In genomic region chr3L:18786066-18786426, dm6 we compare ENCODE assay signal across 1 fruit fly cellular context.
TF ChIP-seq lines count a peak whose summit lies in the region.

No protein-coding gene starts in this region.

TF ChIP-seq in whole organism, embryonic, 481 proteins besides CTCF, POLR2A, EP300 and RAD21 (continued from another document):
- no peak for TF ChIP-seq disco-r (GFP tag; optimal IDR thresholded peaks at IDR 0.05; lab: Kevin White, UChicago)
- TF ChIP-seq slou (GFP tag; optimal IDR thresholded peaks at IDR 0.05; lab: Kevin White, UChicago), result no peak
- TF ChIP-seq amos (GFP tag; IDR thresholded peaks at IDR 0.05; lab: Robert Waterston, UW; ENCODE audit: partially characterized antibody), result no peak
- TF ChIP-seq Hr51 (GFP tag; optimal IDR thresholded peaks at IDR 0.05; lab: Kevin White, UChicago), result peak; percentile 9 to 67
- TF ChIP-seq CG12219 (GFP tag; optimal IDR thresholded peaks at IDR 0.05; lab: Kevin White, UChicago), result no peak
- TF ChIP-seq CG11398 (GFP tag; optimal IDR thresholded peaks at IDR 0.05; lab: Kevin White, UChicago), result no peak
- no peak for TF ChIP-seq Tbp (GFP tag; optimal IDR thresholded peaks at IDR 0.05; lab: Kevin White, UChicago)
- 0 out of 2 replicates have a peak, but pooled peaks have one; percentile 30 for TF ChIP-seq wdn (GFP tag; IDR thresholded peaks at IDR 0.05; lab: Robert Waterston, UW)
- TF ChIP-seq CG10147 (GFP tag; optimal IDR thresholded peaks at IDR 0.05; lab: Kevin White, UChicago), result no peak
- no peak for TF ChIP-seq CG9876 (GFP tag; optimal IDR thresholded peaks at IDR 0.05; lab: Kevin White, UChicago)
- no peak for TF ChIP-seq Rx (GFP tag; IDR thresholded peaks at IDR 0.05; lab: Robert Waterston, UW)
- TF ChIP-seq CG1603 (tag; optimal IDR thresholded peaks at IDR 0.05; lab: Kevin White, UChicago), result no peak
- TF ChIP-seq prd (optimal IDR thresholded peaks at IDR 0.05; lab: Kevin White, UChicago), result no peak
- TF ChIP-seq prd (GFP tag; IDR thresholded peaks at IDR 0.05; lab: Robert Waterston, UW), result peak; percentile 46; the same call in 1 of the 3 replicates
- no peak for TF ChIP-seq CHES-1-like (GFP tag; optimal IDR thresholded peaks at IDR 0.05; lab: Kevin White, UChicago)
- TF ChIP-seq Doc3 (GFP tag; IDR thresholded peaks at IDR 0.05; lab: Robert Waterston, UW; ENCODE audit: partially characterized antibody), result no peak
- peak; percentile 57 for TF ChIP-seq run (tag; optimal IDR thresholded peaks at IDR 0.05; lab: Kevin White, UChicago)
- TF ChIP-seq CG11456 (GFP tag; IDR thresholded peaks at IDR 0.05; lab: Robert Waterston, UW), result no peak
- no peak for TF ChIP-seq HLHmδ (GFP tag; optimal IDR thresholded peaks at IDR 0.05; lab: Kevin White, UChicago)
- TF ChIP-seq Chrac-16 (GFP tag; optimal IDR thresholded peaks at IDR 0.05; lab: Kevin White, UChicago), result no peak
- no peak for TF ChIP-seq CG7963 (GFP tag; IDR thresholded peaks at IDR 0.05; lab: Robert Waterston, UW; ENCODE audit: partially characterized antibody)
- TF ChIP-seq Spps (tag; optimal IDR thresholded peaks at IDR 0.05; lab: Kevin White, UChicago), result no peak
- TF ChIP-seq sna (GFP tag; IDR thresholded peaks at IDR 0.05; lab: Robert Waterston, UW; ENCODE audit: partially characterized antibody), result peak; percentile 35; the same call in 1 of the 2 replicates
- TF ChIP-seq CG8281 (tag; optimal IDR thresholded peaks at IDR 0.05; lab: Kevin White, UChicago), result no peak
- TF ChIP-seq BEAF-32 (GFP tag; optimal IDR thresholded peaks at IDR 0.05; lab: Kevin White, UChicago), result no peak
- peak; percentile 51 for TF ChIP-seq Med (GFP tag; lab: Kevin White, UChicago)
- peak; percentile 26; the same call in 1 of the 2 replicates for TF ChIP-seq seq (GFP tag; IDR thresholded peaks at IDR 0.05; lab: Robert Waterston, UW)
- no peak for TF ChIP-seq CG10959 (GFP tag; IDR thresholded peaks at IDR 0.05; lab: Robert Waterston, UW)
- TF ChIP-seq bigmax (GFP tag; optimal IDR thresholded peaks at IDR 0.05; lab: Kevin White, UChicago), result no peak
- TF ChIP-seq Elba2 (GFP tag; optimal IDR thresholded peaks at IDR 0.05; lab: Kevin White, UChicago), result no peak
- TF ChIP-seq CG11247 (GFP tag; IDR thresholded peaks at IDR 0.05; lab: Robert Waterston, UW), result 0 out of 2 replicates have a peak, but pooled peaks have one; percentile 39
- no peak for TF ChIP-seq CG34422 (GFP tag; IDR thresholded peaks at IDR 0.05; lab: Robert Waterston, UW)
- TF ChIP-seq luna (GFP tag; optimal IDR thresholded peaks at IDR 0.05; lab: Kevin White, UChicago), result no peak
- TF ChIP-seq ind (GFP tag; optimal IDR thresholded peaks at IDR 0.05; lab: Kevin White, UChicago), result peak; percentile 30
- no peak for TF ChIP-seq Abd-B (GFP tag; optimal IDR thresholded peaks at IDR 0.05; lab: Kevin White, UChicago)
- TF ChIP-seq CG17912 (GFP tag; optimal IDR thresholded peaks at IDR 0.05; lab: Kevin White, UChicago), result no peak
- TF ChIP-seq phol (tag; optimal IDR thresholded peaks at IDR 0.05; lab: Kevin White, UChicago), result peak; percentile 8
- peak in 1 of 2 experiments; percentile 13 for TF ChIP-seq Eip74EF (GFP tag; optimal IDR thresholded peaks at IDR 0.05; lab: Kevin White, UChicago)
- TF ChIP-seq az2 (GFP tag; optimal IDR thresholded peaks at IDR 0.05; lab: Kevin White, UChicago), result no peak
- peak; percentile 21; the same call in 1 of the 2 replicates for TF ChIP-seq CG9932 (GFP tag; IDR thresholded peaks at IDR 0.05; lab: Robert Waterston, UW)
- TF ChIP-seq Ssrp (tag; optimal IDR thresholded peaks at IDR 0.05; lab: Kevin White, UChicago), result no peak
- no peak for TF ChIP-seq CG32767 (GFP tag; IDR thresholded peaks at IDR 0.05; lab: Robert Waterston, UW)
- TF ChIP-seq crc (GFP tag; optimal IDR thresholded peaks at IDR 0.05; lab: Kevin White, UChicago), result no peak
- no peak; the same call in 1 of the 2 replicates for TF ChIP-seq ara (GFP tag; IDR thresholded peaks at IDR 0.05; lab: Robert Waterston, UW)
- TF ChIP-seq Ets65A (GFP tag; lab: Kevin White, UChicago), result peak; percentile 5
- TF ChIP-seq CG2712 (tag; optimal IDR thresholded peaks at IDR 0.05; lab: Kevin White, UChicago), result peak; percentile 24
- no peak for TF ChIP-seq dimm (GFP tag; IDR thresholded peaks at IDR 0.05; lab: Robert Waterston, UW)
- 0 out of 2 replicates have a peak, but pooled peaks have one; percentile 12 for TF ChIP-seq ap (GFP tag; IDR thresholded peaks at IDR 0.05; lab: Robert Waterston, UW)
- no peak for TF ChIP-seq CG33213 (GFP tag; optimal IDR thresholded peaks at IDR 0.05; lab: Kevin White, UChicago)
- TF ChIP-seq CG7556 (GFP tag; optimal IDR thresholded peaks at IDR 0.05; lab: Kevin White, UChicago), result no peak
- TF ChIP-seq Hsf (GFP tag; optimal IDR thresholded peaks at IDR 0.05; lab: Kevin White, UChicago), result no peak
- TF ChIP-seq CG30403 (GFP tag; optimal IDR thresholded peaks at IDR 0.05; lab: Kevin White, UChicago), result peak; percentile 15
- no peak for TF ChIP-seq CG3065 (GFP tag; optimal IDR thresholded peaks at IDR 0.05; lab: Kevin White, UChicago)
- TF ChIP-seq CG2199 (GFP tag; IDR thresholded peaks at IDR 0.05; lab: Robert Waterston, UW), result no peak
- no peak for TF ChIP-seq grn (GFP tag; optimal IDR thresholded peaks at IDR 0.05; lab: Kevin White, UChicago)
- no peak for TF ChIP-seq pan (optimal IDR thresholded peaks at IDR 0.05; lab: Kevin White, UChicago)
- TF ChIP-seq pan (GFP tag; optimal IDR thresholded peaks at IDR 0.05 in 1 of 2, IDR thresholded peaks at IDR 0.05 in 1 of 2), result peak in 1 of 2 experiments; percentile 79
- TF ChIP-seq CG2129 (GFP tag; IDR thresholded peaks at IDR 0.05; lab: Robert Waterston, UW; ENCODE audit: partially characterized antibody), result no peak
- TF ChIP-seq CG12155 (GFP tag; optimal IDR thresholded peaks at IDR 0.05; lab: Kevin White, UChicago), result no peak
- TF ChIP-seq Side (GFP tag; optimal IDR thresholded peaks at IDR 0.05; lab: Kevin White, UChicago), result no peak
- 0 out of 3 replicates have a peak, but pooled peaks have one; percentile 34 for TF ChIP-seq C15 (GFP tag; IDR thresholded peaks at IDR 0.05; lab: Robert Waterston, UW)
- peak; percentile 12 for TF ChIP-seq nau (GFP tag; optimal IDR thresholded peaks at IDR 0.05; lab: Kevin White, UChicago)
- TF ChIP-seq caup (GFP tag; optimal IDR thresholded peaks at IDR 0.05; lab: Kevin White, UChicago; ENCODE audit: severe bottlenecking), result no peak
- no peak for TF ChIP-seq zen2 (GFP tag; IDR thresholded peaks at IDR 0.05; lab: Robert Waterston, UW; ENCODE audit: partially characterized antibody)
- TF ChIP-seq ttk (GFP tag; IDR thresholded peaks at IDR 0.05; lab: Robert Waterston, UW), result no peak
- 0 out of 2 replicates have a peak, but pooled peaks have one; percentile 26 for TF ChIP-seq CG4730 (GFP tag; IDR thresholded peaks at IDR 0.05; lab: Robert Waterston, UW)
- no peak for TF ChIP-seq so (GFP tag; IDR thresholded peaks at IDR 0.05; lab: Robert Waterston, UW)
- no peak for TF ChIP-seq Dref (GFP tag; IDR thresholded peaks at IDR 0.05; lab: Robert Waterston, UW)
- TF ChIP-seq CG17829 (tag; optimal IDR thresholded peaks at IDR 0.05; lab: Kevin White, UChicago), result peak; percentile 19
- no peak for TF ChIP-seq croc (GFP tag; conservative IDR thresholded peaks at IDR 0.05; lab: Robert Waterston, UW)
- TF ChIP-seq CG2202 (tag; optimal IDR thresholded peaks at IDR 0.05; lab: Kevin White, UChicago), result no peak
- TF ChIP-seq inv (GFP tag; IDR thresholded peaks at IDR 0.05; lab: Robert Waterston, UW; ENCODE audit: partially characterized antibody), result no peak
- no peak for TF ChIP-seq CG9797 (GFP tag; optimal IDR thresholded peaks at IDR 0.05; lab: Kevin White, UChicago)
- no peak for TF ChIP-seq CG6254 (GFP tag; optimal IDR thresholded peaks at IDR 0.05; lab: Kevin White, UChicago)
- no peak for TF ChIP-seq CG7786 (GFP tag; optimal IDR thresholded peaks at IDR 0.05; lab: Kevin White, UChicago)
- TF ChIP-seq CG16813 (GFP tag; IDR thresholded peaks at IDR 0.05; lab: Robert Waterston, UW; ENCODE audit: partially characterized antibody), result no peak
- no peak for TF ChIP-seq Nf-YB (GFP tag; optimal IDR thresholded peaks at IDR 0.05; lab: Kevin White, UChicago)
- TF ChIP-seq lab (GFP tag; optimal IDR thresholded peaks at IDR 0.05; lab: Kevin White, UChicago), result peak; percentile 63
- TF ChIP-seq eyg (GFP tag; optimal IDR thresholded peaks at IDR 0.05; lab: Kevin White, UChicago), result no peak
- peak; percentile 4 for TF ChIP-seq Camta (GFP tag; optimal IDR thresholded peaks at IDR 0.05; lab: Kevin White, UChicago)
- no peak for TF ChIP-seq CG10267 (tag; optimal IDR thresholded peaks at IDR 0.05; lab: Kevin White, UChicago)
- no peak for TF ChIP-seq ham (GFP tag; IDR thresholded peaks at IDR 0.05; lab: Robert Waterston, UW)
- TF ChIP-seq CG16779 (GFP tag; IDR thresholded peaks at IDR 0.05; lab: Robert Waterston, UW), result no peak
- no peak for TF ChIP-seq B-H2 (GFP tag; optimal IDR thresholded peaks at IDR 0.05; lab: Kevin White, UChicago)
- no peak for TF ChIP-seq lbe (GFP tag; optimal IDR thresholded peaks at IDR 0.05; lab: Kevin White, UChicago)
- TF ChIP-seq Dek (tag; optimal IDR thresholded peaks at IDR 0.05; lab: Kevin White, UChicago), result peak; percentile 14
- no peak for TF ChIP-seq HLH54F (GFP tag; optimal IDR thresholded peaks at IDR 0.05; lab: Kevin White, UChicago)
- no peak for TF ChIP-seq lola (GFP tag; optimal IDR thresholded peaks at IDR 0.05; lab: Kevin White, UChicago)
- TF ChIP-seq CG8089 (GFP tag; optimal IDR thresholded peaks at IDR 0.05; lab: Kevin White, UChicago), result no peak
- TF ChIP-seq CoRest (tag; optimal IDR thresholded peaks at IDR 0.05; lab: Kevin White, UChicago), result peak; percentile 2
- TF ChIP-seq Awh (GFP tag; IDR thresholded peaks at IDR 0.05; lab: Robert Waterston, UW), result peak; percentile 39; the same call in 1 of the 2 replicates
- no peak for TF ChIP-seq CG5180 (GFP tag; optimal IDR thresholded peaks at IDR 0.05; lab: Kevin White, UChicago)
- peak; percentile 42 for TF ChIP-seq Rfx (GFP tag; IDR thresholded peaks at IDR 0.05; lab: Robert Waterston, UW)
- no peak for TF ChIP-seq CG10543 (GFP tag; optimal IDR thresholded peaks at IDR 0.05; lab: Kevin White, UChicago)
- no peak for TF ChIP-seq CG3726 (GFP tag; IDR thresholded peaks at IDR 0.05; lab: Robert Waterston, UW)
- no peak for TF ChIP-seq CG4854 (GFP tag; optimal IDR thresholded peaks at IDR 0.05; lab: Kevin White, UChicago)
- no peak for TF ChIP-seq Bdp1 (GFP tag; optimal IDR thresholded peaks at IDR 0.05; lab: Kevin White, UChicago)
- TF ChIP-seq Atf-2 (GFP tag; optimal IDR thresholded peaks at IDR 0.05; lab: Kevin White, UChicago), result no peak
- TF ChIP-seq otp (GFP tag; IDR thresholded peaks at IDR 0.05; lab: Robert Waterston, UW), result no peak
- no peak for TF ChIP-seq stwl (tag; optimal IDR thresholded peaks at IDR 0.05; lab: Kevin White, UChicago)
- TF ChIP-seq peb (GFP tag; IDR thresholded peaks at IDR 0.05; lab: Robert Waterston, UW), result no peak
- TF ChIP-seq CG6689 (GFP tag; IDR thresholded peaks at IDR 0.05; lab: Robert Waterston, UW), result peak; percentile 68
- no peak for TF ChIP-seq tio (GFP tag; optimal IDR thresholded peaks at IDR 0.05; lab: Kevin White, UChicago)
- no peak for TF ChIP-seq CG11085 (GFP tag; IDR thresholded peaks at IDR 0.05; lab: Robert Waterston, UW)
- TF ChIP-seq sima (GFP tag; optimal IDR thresholded peaks at IDR 0.05; lab: Kevin White, UChicago), result no peak
- TF ChIP-seq Atf6 (GFP tag; IDR thresholded peaks at IDR 0.05; lab: Robert Waterston, UW), result peak; percentile 57; the same call in 1 of the 2 replicates
- 0 out of 2 replicates have a peak, but pooled peaks have one; percentile 49 for TF ChIP-seq chm (GFP tag; IDR thresholded peaks at IDR 0.05; lab: Robert Waterston, UW)
- no peak for TF ChIP-seq Dad (GFP tag; optimal IDR thresholded peaks at IDR 0.05; lab: Kevin White, UChicago)
- no peak for TF ChIP-seq Six4 (GFP tag; optimal IDR thresholded peaks at IDR 0.05; lab: Kevin White, UChicago)
- TF ChIP-seq Dip3 (GFP tag; optimal IDR thresholded peaks at IDR 0.05; lab: Kevin White, UChicago), result no peak
- no peak for TF ChIP-seq cas (GFP tag; IDR thresholded peaks at IDR 0.05; lab: Robert Waterston, UW)
- TF ChIP-seq Jarid2 (GFP tag; optimal IDR thresholded peaks at IDR 0.05; lab: Kevin White, UChicago), result no peak
- TF ChIP-seq CG12391 (tag; optimal IDR thresholded peaks at IDR 0.05; lab: Kevin White, UChicago), result peak; percentile 40
- TF ChIP-seq Gug (GFP tag; IDR thresholded peaks at IDR 0.05; lab: Robert Waterston, UW), result 0 out of 4 replicates have a peak, but pooled peaks have one; percentile 7
- TF ChIP-seq CG4328 (GFP tag; optimal IDR thresholded peaks at IDR 0.05; lab: Kevin White, UChicago), result no peak
- TF ChIP-seq Nf-YA (GFP tag; IDR thresholded peaks at IDR 0.05; lab: Robert Waterston, UW), result no peak
- no peak for TF ChIP-seq CG3163 (GFP tag; optimal IDR thresholded peaks at IDR 0.05; lab: Kevin White, UChicago)
- no peak for TF ChIP-seq E2f1 (GFP tag; IDR thresholded peaks at IDR 0.05; lab: Robert Waterston, UW)
- peak; percentile 10 for TF ChIP-seq fd3F (GFP tag; optimal IDR thresholded peaks at IDR 0.05; lab: Kevin White, UChicago)
- TF ChIP-seq esg (GFP tag; conservative IDR thresholded peaks at IDR 0.05; lab: Robert Waterston, UW), result peak; percentile 47
- TF ChIP-seq CG6854 (GFP tag; optimal IDR thresholded peaks at IDR 0.05; lab: Kevin White, UChicago), result no peak
- peak; percentile 20 for TF ChIP-seq CG12299 (tag; optimal IDR thresholded peaks at IDR 0.05; lab: Kevin White, UChicago)
- TF ChIP-seq exex (tag; optimal IDR thresholded peaks at IDR 0.05; lab: Kevin White, UChicago), result no peak
- peak; percentile 62 for TF ChIP-seq Sox102F (GFP tag; optimal IDR thresholded peaks at IDR 0.05; lab: Kevin White, UChicago)
- TF ChIP-seq Sry-β (GFP tag; optimal IDR thresholded peaks at IDR 0.05; lab: Kevin White, UChicago), result no peak
- TF ChIP-seq dmrt99B (tag; optimal IDR thresholded peaks at IDR 0.05; lab: Kevin White, UChicago), result peak; percentile 47
- no peak for TF ChIP-seq onecut (GFP tag; IDR thresholded peaks at IDR 0.05; lab: Robert Waterston, UW)
- TF ChIP-seq ato (GFP tag; IDR thresholded peaks at IDR 0.05; lab: Robert Waterston, UW; ENCODE audit: partially characterized antibody), result no peak
- no peak for TF ChIP-seq jigr1 (GFP tag; IDR thresholded peaks at IDR 0.05; lab: Robert Waterston, UW)
